Fruit fly (Drosophila melanogaster) whole organism, embryonic: ENCODE results near the gene NdufA3.

ENCODE experiments used
- CG10543 ChIP-seq: fragments of 200-800 bp; sonication (Bioruptor generic); optimal IDR thresholded peaks from 3 replicates; lab custom pipeline; 2017; ENCODE audit warnings: missing biosample characterization, mild to moderate bottlenecking, missing genetic modification characterization, moderate library complexity
- CG10654 ChIP-seq: fragments of 200-800 bp; sonication (Bioruptor generic); optimal IDR thresholded peaks from 2 replicates; lab custom pipeline; 2016; ENCODE audit warnings: missing biosample characterization, missing genetic modification characterization
- CG10959 ChIP-seq: fragments of 200-800 bp; sonication (Bioruptor generic); IDR thresholded peaks from 2 replicates; pipeline ENCODE4 v1.3.6; 2022; ENCODE audit warnings: missing biosample characterization, missing genetic modification characterization
- CG10979 ChIP-seq: fragments of 200-800 bp; sonication (Bioruptor generic); optimal IDR thresholded peaks from 2 replicates; lab custom pipeline; 2018; ENCODE audit warnings: missing biosample characterization, mild to moderate bottlenecking, missing genetic modification characterization, moderate library complexity
- CG11085 ChIP-seq: fragments of 200-800 bp; sonication (Bioruptor generic); IDR thresholded peaks from 2 replicates; pipeline ENCODE4 v1.3.6; 2022; ENCODE audit warnings: missing biosample characterization, missing genetic modification characterization
- CG13287 ChIP-seq: fragments of 200-800 bp; sonication (Bioruptor generic); IDR thresholded peaks from 2 replicates; pipeline ENCODE4 v1.3.6; 2022; ENCODE audit warnings: missing biosample characterization, missing genetic modification characterization; ENCODE audit not compliant: partially characterized antibody
- CG13296 ChIP-seq: fragments of 200-800 bp; sonication (Bioruptor generic); optimal IDR thresholded peaks from 3 replicates; lab custom pipeline; 2018; ENCODE audit warnings: missing biosample characterization, mild to moderate bottlenecking, missing genetic modification characterization
- CG1529 ChIP-seq: fragments of 200-800 bp; sonication (Bioruptor generic); optimal IDR thresholded peaks from 3 replicates; lab custom pipeline; 2018; ENCODE audit warnings: missing biosample characterization, missing genetic modification characterization
- CG1603 ChIP-seq: fragments of 200-800 bp; sonication (Bioruptor generic); optimal IDR thresholded peaks from 2 replicates; lab custom pipeline; 2019; ENCODE audit warnings: missing biosample characterization, mild to moderate bottlenecking, missing genetic modification characterization, moderate library complexity
- CG16863 ChIP-seq: fragments of 200-800 bp; sonication (Bioruptor generic); optimal IDR thresholded peaks from 3 replicates; lab custom pipeline; 2016; ENCODE audit warnings: missing biosample characterization, missing genetic modification characterization
- CG17359 ChIP-seq: fragments of 200-800 bp; sonication (Bioruptor generic); optimal IDR thresholded peaks from 3 replicates; lab custom pipeline; 2018; ENCODE audit warnings: missing biosample characterization, mild to moderate bottlenecking, missing genetic modification characterization, moderate library complexity
- CG17612 ChIP-seq: fragments of 200-800 bp; sonication (Bioruptor generic); IDR thresholded peaks from 2 replicates; pipeline ENCODE4 v1.3.6; 2022; ENCODE audit warnings: missing biosample characterization, missing genetic modification characterization
- CG18262 ChIP-seq: fragments of 200-800 bp; optimal IDR thresholded peaks from 3 replicates; lab custom pipeline; 2019; ENCODE audit warnings: missing biosample characterization, mild to moderate bottlenecking, missing genetic modification characterization, moderate library complexity
- CG18599 ChIP-seq: fragments of 200-800 bp; sonication (Bioruptor generic); optimal IDR thresholded peaks from 3 replicates; lab custom pipeline; 2017; ENCODE audit warnings: missing biosample characterization, missing genetic modification characterization, mild to moderate bottlenecking, moderate library complexity, missing genetic modification reagents
- CG2120 ChIP-seq: fragments of 200-800 bp; sonication (Bioruptor generic); optimal IDR thresholded peaks from 3 replicates; lab custom pipeline; 2016; ENCODE audit warnings: missing biosample characterization, missing genetic modification characterization
- CG3065 ChIP-seq: fragments of 200-800 bp; sonication (Bioruptor generic); optimal IDR thresholded peaks from 2 replicates; lab custom pipeline; 2016; ENCODE audit warnings: missing biosample characterization, missing genetic modification characterization
- CG3847 ChIP-seq: fragments of 200-800 bp; sonication (Bioruptor generic); IDR thresholded peaks from 2 replicates; pipeline ENCODE4 v1.3.6; 2022; ENCODE audit warnings: missing biosample characterization, missing genetic modification characterization
- CG4424 ChIP-seq: fragments of 200-800 bp; sonication (Bioruptor generic); optimal IDR thresholded peaks from 3 replicates; lab custom pipeline; 2016; ENCODE audit warnings: missing biosample characterization, missing genetic modification characterization
- CG8944 ChIP-seq: fragments of 200-800 bp; sonication (Bioruptor generic); optimal IDR thresholded peaks from 3 replicates; lab custom pipeline; 2016; ENCODE audit warnings: missing biosample characterization, missing genetic modification characterization
- CG9727 ChIP-seq: fragments of 200-800 bp; sonication (Bioruptor generic); optimal IDR thresholded peaks from 3 replicates; lab custom pipeline; 2017; ENCODE audit warnings: missing biosample characterization, mild to moderate bottlenecking, missing genetic modification characterization
- CG9876 ChIP-seq: fragments of 200-800 bp; sonication (Bioruptor generic); optimal IDR thresholded peaks from 2 replicates; lab custom pipeline; 2016; ENCODE audit warnings: missing biosample characterization, missing genetic modification characterization
- CkIIα-i1 ChIP-seq: fragments of 200-800 bp; sonication (Bioruptor generic); IDR thresholded peaks from 2 replicates; pipeline ENCODE4 v1.3.6; 2022; ENCODE audit warnings: missing biosample characterization, missing genetic modification characterization
- Dbx ChIP-seq: fragments of 200-800 bp; sonication (Bioruptor generic); IDR thresholded peaks from 3 replicates; pipeline ENCODE4 v1.3.6; 2022; ENCODE audit warnings: missing biosample characterization, missing genetic modification characterization
- Dip2 ChIP-seq: fragments of 200-800 bp; sonication (Bioruptor generic); IDR thresholded peaks from 2 replicates; pipeline ENCODE4 v1.3.6; 2022; ENCODE audit warnings: missing biosample characterization, missing genetic modification characterization
- Eip74EF ChIP-seq, 2 experiments: fragments of 200-800 bp in 1 of 2; fragments of >200 bp in 1 of 2; sonication (Bioruptor generic) in 1 of 2; optimal IDR thresholded peaks; 2 replicates each; lab custom pipeline; 2017 to 2019; ENCODE audit warnings: missing biosample characterization in 2 of 2, missing genetic modification characterization in 2 of 2, mild to moderate bottlenecking in 1 of 2, moderate library complexity in 1 of 2
- Kr ChIP-seq: fragments of 200-800 bp; sonication (Bioruptor generic); optimal IDR thresholded peaks from 2 replicates; lab custom pipeline; 2017; ENCODE audit warnings: missing biosample characterization, mild to moderate bottlenecking, missing genetic modification characterization
- MBD-R2 ChIP-seq: fragments of 200-800 bp; sonication (Bioruptor generic); IDR thresholded peaks from 2 replicates; pipeline ENCODE4 v1.3.6; 2022; ENCODE audit warnings: missing biosample characterization, missing genetic modification characterization
- Rfx ChIP-seq: fragments of 200-800 bp; sonication (Bioruptor generic); IDR thresholded peaks from 2 replicates; pipeline ENCODE4 v1.3.6; 2022; ENCODE audit warnings: missing biosample characterization, missing genetic modification characterization
- Stat92E ChIP-seq, 3 experiments: fragments of >200 bp in 2 of 3; fragments of 200-800 bp in 1 of 3; sonication (Bioruptor generic) in 1 of 3; optimal IDR thresholded peaks; 2 replicates each; lab custom pipeline; 2017 to 2019; ENCODE audit warnings: missing biosample characterization in 3 of 3, missing genetic modification characterization in 3 of 3, mild to moderate bottlenecking in 1 of 3, moderate library complexity in 1 of 3
- Vsx1 ChIP-seq: fragments of 200-800 bp; sonication (Bioruptor generic); optimal IDR thresholded peaks from 2 replicates; lab custom pipeline; 2017; ENCODE audit warnings: missing biosample characterization, mild to moderate bottlenecking, missing genetic modification characterization, missing genetic modification reagents
- az2 ChIP-seq: fragments of 200-800 bp; sonication (Bioruptor generic); optimal IDR thresholded peaks from 3 replicates; lab custom pipeline; 2016; ENCODE audit warnings: missing biosample characterization, missing genetic modification characterization
- bab2 ChIP-seq: fragments of 200-800 bp; sonication (Bioruptor generic); optimal IDR thresholded peaks from 2 replicates; lab custom pipeline; 2016; ENCODE audit warnings: missing biosample characterization, missing genetic modification characterization
- ci ChIP-seq: fragments of 200-800 bp; sonication (Bioruptor generic); IDR thresholded peaks from 3 replicates; pipeline ENCODE4 v1.3.6; 2022; ENCODE audit warnings: missing biosample characterization, missing genetic modification characterization
- corto ChIP-seq: fragments of 200-800 bp; sonication (Bioruptor generic); optimal IDR thresholded peaks from 2 replicates; lab custom pipeline; 2016; ENCODE audit warnings: missing biosample characterization, mild to moderate bottlenecking, missing genetic modification characterization, moderate library complexity
- exex ChIP-seq: fragments of 200-800 bp; sonication (Bioruptor generic); optimal IDR thresholded peaks from 4 replicates; lab custom pipeline; 2018; ENCODE audit warnings: missing biosample characterization, mild to moderate bottlenecking, missing genetic modification characterization, moderate library complexity
- fd3F ChIP-seq: fragments of 200-800 bp; sonication (Bioruptor generic); optimal IDR thresholded peaks from 2 replicates; lab custom pipeline; 2018; ENCODE audit warnings: missing biosample characterization, mild to moderate bottlenecking, missing genetic modification characterization, moderate library complexity
- fd64A ChIP-seq: fragments of 200-800 bp; sonication (Bioruptor generic); optimal IDR thresholded peaks from 3 replicates; lab custom pipeline; 2018; ENCODE audit warnings: missing biosample characterization, mild to moderate bottlenecking, missing genetic modification characterization
- hbn ChIP-seq: fragments of 200-800 bp; sonication (Bioruptor generic); IDR thresholded peaks from 2 replicates; pipeline ENCODE4 v1.3.6; 2022; ENCODE audit warnings: missing biosample characterization, missing genetic modification characterization; ENCODE audit not compliant: partially characterized antibody
- lbe ChIP-seq: fragments of 200-800 bp; sonication (Bioruptor generic); optimal IDR thresholded peaks from 2 replicates; lab custom pipeline; 2016; ENCODE audit warnings: missing biosample characterization, mild to moderate bottlenecking, missing genetic modification characterization
- nau ChIP-seq: fragments of 200-800 bp; sonication (Bioruptor generic); optimal IDR thresholded peaks from 3 replicates; lab custom pipeline; 2017; ENCODE audit warnings: missing biosample characterization, mild to moderate bottlenecking, missing genetic modification characterization, missing genetic modification reagents
- nmo ChIP-seq: fragments of 200-800 bp; sonication (Bioruptor generic); optimal IDR thresholded peaks from 2 replicates; lab custom pipeline; 2018; ENCODE audit warnings: missing biosample characterization, mild to moderate bottlenecking, missing genetic modification characterization, moderate library complexity
- nom ChIP-seq: fragments of 200-800 bp; sonication (Bioruptor generic); optimal IDR thresholded peaks from 2 replicates; lab custom pipeline; 2017; ENCODE audit warnings: missing biosample characterization, missing genetic modification characterization, mild to moderate bottlenecking, moderate library complexity, missing genetic modification reagents
- onecut ChIP-seq: fragments of 200-800 bp; sonication (Bioruptor generic); IDR thresholded peaks from 2 replicates; pipeline ENCODE4 v1.3.6; 2022; ENCODE audit warnings: missing biosample characterization, missing genetic modification characterization
- p53 ChIP-seq: fragments of 200-800 bp; sonication (Bioruptor generic); optimal IDR thresholded peaks from 2 replicates; lab custom pipeline; 2016; ENCODE audit warnings: missing biosample characterization, missing genetic modification characterization
- prd ChIP-seq, 3 experiments: fragments of >200 bp in 2 of 3; fragments of 200-800 bp in 1 of 3; sonication (Bioruptor generic) in 1 of 3; optimal IDR thresholded peaks in 2 of 3; IDR thresholded peaks in 1 of 3; 2 replicates in 2 of 3; 3 replicates in 1 of 3; pipeline versions ENCODE4 v1.3.6 to Lab custom; 2017 to 2022; ENCODE audit warnings: missing biosample characterization in 1 of 3, missing genetic modification characterization in 1 of 3
- ranshi ChIP-seq: fragments of 200-800 bp; sonication (Bioruptor generic); IDR thresholded peaks from 2 replicates; pipeline ENCODE4 v1.3.6; 2022; ENCODE audit warnings: missing biosample characterization, missing genetic modification characterization
- salm ChIP-seq: fragments of 200-800 bp; sonication (Bioruptor generic); optimal IDR thresholded peaks from 2 replicates; lab custom pipeline; 2018; ENCODE audit warnings: missing biosample characterization, mild to moderate bottlenecking, missing genetic modification characterization
- sd ChIP-seq: fragments of 200-800 bp; sonication (Bioruptor generic); optimal IDR thresholded peaks from 3 replicates; lab custom pipeline; 2018; ENCODE audit warnings: missing biosample characterization, mild to moderate bottlenecking, missing genetic modification characterization, moderate library complexity
- vvl ChIP-seq: fragments of 200-800 bp; sonication (Bioruptor generic); IDR thresholded peaks from 2 replicates; pipeline ENCODE4 v1.3.6; 2022; ENCODE audit warnings: missing biosample characterization, missing genetic modification characterization

NdufA3 gene

dm6 chrX:9152127-9152598 is 7.7 kb downstream of the NdufA3 start (continued):
- peak; percentile 11 for TF ChIP-seq CG18262 (tag; lab: Kevin White, UChicago)
- TF ChIP-seq p53 (GFP tag; lab: Kevin White, UChicago): no peak
- peak; percentile 48 for TF ChIP-seq CG10979 (tag; lab: Kevin White, UChicago)
- TF ChIP-seq exex (tag; lab: Kevin White, UChicago): peak; percentile 22
- peak; percentile 10 for TF ChIP-seq corto (GFP tag; lab: Kevin White, UChicago)
- peak; percentile 15 for TF ChIP-seq CG1603 (tag; lab: Kevin White, UChicago)
- peak; percentile 4 for TF ChIP-seq sd (tag; lab: Kevin White, UChicago)
- peak; percentile 32 for TF ChIP-seq CG17359
- TF ChIP-seq CG1529 (GFP tag; lab: Kevin White, UChicago): no peak
- peak; percentile 68 for TF ChIP-seq CG10543
- peak; percentile 75; the same call in 2 of the 3 replicates for TF ChIP-seq Dbx (GFP tag; lab: Robert Waterston, UW)
- peak; percentile 71 for TF ChIP-seq CG10959 (GFP tag; lab: Robert Waterston, UW)
- peak; percentile 70 for TF ChIP-seq lbe (GFP tag; lab: Kevin White, UChicago)
- TF ChIP-seq CG13287 (GFP tag; lab: Robert Waterston, UW): peak; percentile 13; the same call in 1 of the 2 replicates
- TF ChIP-seq CG16863 (GFP tag; lab: Kevin White, UChicago): no peak
- TF ChIP-seq nau: no peak
- peak; percentile 48 for TF ChIP-seq CG2120 (GFP tag; lab: Kevin White, UChicago)
- TF ChIP-seq CG13296 (GFP tag; lab: Kevin White, UChicago): peak; percentile 40
- TF ChIP-seq hbn (GFP tag; lab: Robert Waterston, UW): no peak
- peak; percentile 72 for TF ChIP-seq nom (GFP tag; lab: Kevin White, UChicago)
- peak; percentile 41 for TF ChIP-seq fd3F (GFP tag; lab: Kevin White, UChicago)
- TF ChIP-seq CG4424: no peak
- TF ChIP-seq vvl (GFP tag; lab: Robert Waterston, UW): peak; percentile 76
- TF ChIP-seq CG3065: peak; percentile 12
- TF ChIP-seq CG8944 (GFP tag; lab: Kevin White, UChicago): no peak
- TF ChIP-seq CG3847 (GFP tag; lab: Robert Waterston, UW): peak; percentile 36
- TF ChIP-seq CG9876 (GFP tag; lab: Kevin White, UChicago): peak; percentile 23
- peak; percentile 30 for TF ChIP-seq CG9727
- no peak for TF ChIP-seq CkIIα-i1 (GFP tag; lab: Robert Waterston, UW)
- TF ChIP-seq az2 (GFP tag; lab: Kevin White, UChicago): peak; percentile 33
- peak; percentile 5; the same call in 1 of the 2 replicates for TF ChIP-seq ranshi
- TF ChIP-seq Vsx1 (GFP tag; lab: Kevin White, UChicago): no peak
- TF ChIP-seq Rfx (GFP tag; lab: Robert Waterston, UW): peak; percentile 35
- TF ChIP-seq salm (tag; lab: Kevin White, UChicago): no peak
- TF ChIP-seq nmo (GFP tag; lab: Kevin White, UChicago): peak; percentile 27
- peak; percentile 73; the same call in 2 of the 3 replicates for TF ChIP-seq ci
- no peak for TF ChIP-seq prd (optimal IDR thresholded peaks at IDR 0.05; lab: Kevin White, UChicago)
- TF ChIP-seq prd (GFP tag; IDR thresholded peaks at IDR 0.05; lab: Robert Waterston, UW): 0 out of 3 replicates have a peak, but pooled peaks have one; percentile 39
- TF ChIP-seq CG18599 (GFP tag; lab: Kevin White, UChicago): no peak
- TF ChIP-seq fd64A (GFP tag; lab: Kevin White, UChicago): no peak
- TF ChIP-seq Eip74EF (GFP tag; optimal IDR thresholded peaks at IDR 0.05; lab: Kevin White, UChicago): no peak
- TF ChIP-seq Kr (GFP tag; lab: Kevin White, UChicago): no peak
- peak in 1 of 3 experiments; percentile 17 for TF ChIP-seq Stat92E (GFP tag; optimal IDR thresholded peaks at IDR 0.05; lab: Kevin White, UChicago)
- peak; percentile 71; the same call in 1 of the 2 replicates for TF ChIP-seq onecut (GFP tag; lab: Robert Waterston, UW)
- TF ChIP-seq CG11085 (GFP tag; lab: Robert Waterston, UW): no peak
- no peak for TF ChIP-seq bab2
- TF ChIP-seq CG17612 (GFP tag; lab: Robert Waterston, UW): no peak
- TF ChIP-seq MBD-R2: peak; percentile 31
- peak; percentile 69; the same call in 1 of the 2 replicates for TF ChIP-seq Dip2
- TF ChIP-seq CG10654: no peak
